Worm (Caenorhabditis elegans): ENCODE measurements around the gene T22C8.4.

T22C8.4 gene

DNA sequence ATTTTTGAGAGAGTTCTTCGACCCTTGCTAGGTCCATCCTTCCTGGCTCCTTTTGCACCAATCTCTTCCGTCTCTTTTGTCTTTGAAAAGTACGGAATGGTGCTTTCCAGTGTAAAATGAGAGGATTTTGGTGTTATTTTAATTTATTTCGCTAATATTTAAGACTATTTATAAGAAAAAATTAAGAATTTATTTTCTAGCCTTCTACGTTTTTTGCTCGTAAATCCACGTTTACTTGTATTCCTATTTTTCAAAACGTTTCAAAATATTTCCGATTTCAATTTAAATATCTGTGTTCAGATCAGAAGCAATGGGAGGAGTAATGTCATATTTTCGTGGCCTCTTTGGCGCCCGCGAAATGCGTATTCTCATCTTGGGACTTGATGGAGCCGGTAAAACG lies 41.6 kb downstream of the T22C8.4 start, which contains the start of gene arl-1:
Gene arl-1, plus strand, starts transcription at position 301 of the 400 bp plus-strand sequence.
- TF ChIP-seq blmp-1 (tag; optimal IDR thresholded peaks at IDR 0.05; ENCODE audit: insufficient read depth) (no peak), elt-1 (tag; optimal IDR thresholded peaks at IDR 0.05) (no peak), Y55F3AM.14 (GFP tag; optimal IDR thresholded peaks at IDR 0.05) (no peak), mdl-1 (tag; optimal IDR thresholded peaks at IDR 0.05) (no peak), nhr-25 (tag; optimal IDR thresholded peaks at IDR 0.05) (no peak), unc-39 (tag; optimal IDR thresholded peaks at IDR 0.05) (no peak), lin-11 (tag; optimal IDR thresholded peaks at IDR 0.05) (no peak), mbf-1 (tag; optimal IDR thresholded peaks at IDR 0.05) (no peak), ceh-16 (tag; optimal IDR thresholded peaks at IDR 0.05) (no peak), sma-3 (GFP tag; optimal IDR thresholded peaks at IDR 0.05) (no peak), egl-27 (tag; optimal IDR thresholded peaks at IDR 0.05) (no peak)

DNA sequence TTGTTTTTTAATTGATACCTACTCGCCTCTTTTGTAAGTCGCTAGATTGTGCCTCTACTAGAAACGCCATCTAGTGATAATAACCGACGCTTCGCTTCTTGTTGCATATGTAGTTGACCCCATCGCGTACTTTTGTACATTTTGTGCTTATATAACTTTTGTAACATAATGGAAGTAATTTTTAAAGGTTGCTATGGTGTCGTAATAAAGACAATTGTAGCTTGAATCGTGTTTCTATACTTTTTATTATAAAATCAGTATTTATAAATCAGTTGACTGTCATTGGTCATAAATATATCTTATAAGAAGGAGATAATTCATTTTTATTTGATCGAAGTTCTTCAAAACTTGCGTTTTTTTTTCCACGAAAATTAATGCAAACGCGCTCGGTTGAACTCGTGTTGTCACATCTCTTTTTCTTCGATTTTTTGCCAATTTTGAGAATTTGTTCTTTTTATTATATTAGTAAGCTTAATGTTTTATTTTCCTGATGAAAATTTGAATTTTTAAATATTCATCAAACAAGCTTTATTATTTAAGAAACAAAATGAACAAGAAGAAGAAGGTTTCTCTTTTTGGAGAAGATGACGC lies 45.7 kb downstream of the T22C8.4 start, which contains the start of gene F54C9.9:
Gene F54C9.9, plus strand, starts transcription at position 541 of the 591 bp plus-strand sequence.
- TF ChIP-seq ama-1 (optimal IDR thresholded peaks at IDR 0.05) (no peak), mdl-1 (tag; optimal IDR thresholded peaks at IDR 0.05) (no peak), nhr-21 (tag; optimal IDR thresholded peaks at IDR 0.05) (no peak), lsy-2 (tag; optimal IDR thresholded peaks at IDR 0.05) (peak in 1 of 2 experiments; percentile 60), nhr-10 (tag; optimal IDR thresholded peaks at IDR 0.05) (no peak), nhr-25 (tag; optimal IDR thresholded peaks at IDR 0.05) (peak; percentile 79), aly-2 (tag; optimal IDR thresholded peaks at IDR 0.05) (no peak), gmeb-1 (tag; optimal IDR thresholded peaks at IDR 0.05) (peak; percentile 64), unc-39 (tag; optimal IDR thresholded peaks at IDR 0.05) (no peak), unc-55 (GFP tag; optimal IDR thresholded peaks at IDR 0.05) (peak; percentile 45), crh-2 (tag; optimal IDR thresholded peaks at IDR 0.05) (peak; percentile 42), C34F6.9 (tag; optimal IDR thresholded peaks at IDR 0.05) (peak; percentile 66)

DNA sequence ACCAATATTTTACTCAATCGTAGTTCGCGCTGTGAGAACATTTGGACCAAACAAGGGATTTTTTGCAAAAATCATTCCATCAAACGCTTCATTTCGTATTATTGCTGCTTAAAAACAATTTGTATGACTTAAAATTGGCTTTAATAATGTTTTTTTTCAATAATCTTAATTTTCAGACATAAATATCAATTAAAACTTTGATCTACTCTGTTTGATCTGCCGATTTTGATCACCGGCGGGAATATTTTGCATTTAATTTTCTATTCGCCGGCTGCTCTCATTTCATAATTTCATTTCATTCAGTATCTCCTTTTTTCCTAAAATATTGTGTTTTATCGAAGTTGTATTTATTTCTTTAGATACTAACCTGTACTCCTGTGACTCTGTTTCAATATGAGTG lies 48.1 kb downstream of the T22C8.4 start, which contains the start of gene puf-5:
Gene puf-5, plus strand, starts transcription at position 358 of the 400 bp plus-strand sequence.
- TF ChIP-seq Y55F3AM.14 (GFP tag; optimal IDR thresholded peaks at IDR 0.05) (no peak), nhr-237 (tag; optimal IDR thresholded peaks at IDR 0.05) (no peak), elt-1 (tag; optimal IDR thresholded peaks at IDR 0.05) (no peak)

DNA sequence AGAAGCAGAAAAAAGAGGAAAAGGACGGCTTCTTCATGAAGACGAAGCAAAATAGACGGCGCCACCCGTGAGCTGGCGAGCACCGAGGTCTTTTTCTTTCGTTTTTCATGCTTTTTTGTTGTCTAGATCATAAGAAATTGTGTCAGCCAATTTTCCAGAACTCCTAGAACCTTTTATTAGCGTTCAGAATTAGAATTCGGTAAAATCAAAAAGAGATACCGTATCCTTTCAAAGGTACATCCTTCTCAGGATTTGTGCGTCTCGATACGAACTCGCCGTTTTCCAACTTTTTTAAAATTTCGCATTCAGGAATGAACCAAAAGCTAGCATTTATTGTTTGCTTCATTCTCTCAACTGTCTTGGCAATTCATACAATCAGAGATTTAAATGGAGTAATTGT lies 50.3 kb downstream of the T22C8.4 start, which contains the start of gene F54C9.7:
Gene F54C9.7, plus strand, starts transcription at position 301 of the 400 bp plus-strand sequence.
- TF ChIP-seq unc-55 (GFP tag; optimal IDR thresholded peaks at IDR 0.05) (peak; percentile 26), peb-1 (tag; optimal IDR thresholded peaks at IDR 0.05) (no peak)

Measured in whole organism, L2 larva.